Worm (Caenorhabditis elegans): Measurements from ENCODE around the gene B0238.12.

B0238.12 gene

DNA sequence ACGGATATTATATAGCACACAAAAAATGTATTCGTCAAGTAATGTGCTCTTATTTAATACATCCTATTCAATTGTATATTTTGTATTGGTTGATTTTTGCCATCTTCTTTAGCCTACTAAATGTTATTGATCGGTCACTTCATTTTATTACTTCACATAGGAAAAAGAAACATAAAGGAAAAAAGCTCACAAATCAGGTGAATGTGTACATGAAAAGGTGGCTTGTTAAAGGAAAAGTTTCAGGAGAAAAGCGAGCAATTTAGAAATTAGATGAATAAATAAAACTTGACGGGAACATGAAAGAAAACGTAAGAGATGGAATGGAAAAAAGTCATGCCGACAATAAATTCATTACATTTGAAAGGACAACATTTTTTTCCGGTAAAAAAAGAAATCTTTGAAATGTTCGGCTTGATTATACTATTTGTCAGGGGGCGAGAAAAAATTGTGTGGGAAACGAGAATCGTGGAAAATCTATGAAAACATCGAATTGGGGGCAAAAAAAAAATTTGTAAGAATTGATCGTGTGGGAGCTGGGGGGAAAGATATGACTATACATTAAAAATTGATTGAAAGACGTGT, 9.9 kb downstream of the B0238.12 start (continued):
- TF ChIP-seq lin-26 (GFP tag; IDR thresholded peaks at IDR 0.05) (no peak), Y53F4B.3 (GFP tag; IDR thresholded peaks at IDR 0.05) (no peak), aptf-2 (GFP tag; conservative IDR thresholded peaks at IDR 0.05) (no peak), snpc-1.3 (tag; optimal IDR thresholded peaks at IDR 0.05; ENCODE audit: insufficient read depth) (peak; percentile 54), die-1 (tag; optimal IDR thresholded peaks at IDR 0.05) (peak; percentile 38), lsy-27 (tag; optimal IDR thresholded peaks at IDR 0.05; ENCODE audit: borderline replicate concordance, insufficient read depth) (no peak), athp-1 (tag; optimal IDR thresholded peaks at IDR 0.05) (peak; percentile 52), unc-62 (GFP tag; optimal IDR thresholded peaks at IDR 0.05) (no peak), pbrm-1 (GFP tag; IDR thresholded peaks at IDR 0.05) (no peak), madf-6 (GFP tag; IDR thresholded peaks at IDR 0.05) (peak; percentile 58), F39B2.1 (GFP tag; IDR thresholded peaks at IDR 0.05) (no peak), ceh-40 (GFP tag; IDR thresholded peaks at IDR 0.05) (no peak), F57C9.4 (tag; optimal IDR thresholded peaks at IDR 0.05) (no peak), cebp-1 (GFP tag; IDR thresholded peaks at IDR 0.05) (no peak), cebp-1 (tag; optimal IDR thresholded peaks at IDR 0.05) (peak; percentile 58), ceh-58 (GFP tag; IDR thresholded peaks at IDR 0.05) (no peak), snpc-4 (GFP tag; optimal IDR thresholded peaks at IDR 0.05) (no peak), snpc-4 (tag; optimal IDR thresholded peaks at IDR 0.05) (no peak), ceh-91 (GFP tag; IDR thresholded peaks at IDR 0.05) (no peak), hlh-26 (GFP tag; conservative IDR thresholded peaks at IDR 0.05) (no peak), cebp-2 (GFP tag; IDR thresholded peaks at IDR 0.05) (no peak), T07F8.4 (tag; optimal IDR thresholded peaks at IDR 0.05) (no peak), F52B5.7 (tag; optimal IDR thresholded peaks at IDR 0.05) (peak; percentile 41), dox-1 (GFP tag; IDR thresholded peaks at IDR 0.05) (no peak), egl-44 (GFP tag; IDR thresholded peaks at IDR 0.05) (no peak), mel-28 (tag; optimal IDR thresholded peaks at IDR 0.05; ENCODE audit: borderline replicate concordance) (no peak), hlh-12 (tag; optimal IDR thresholded peaks at IDR 0.05) (no peak), nfya-2 (GFP tag; IDR thresholded peaks at IDR 0.05) (no peak), madf-3 (GFP tag; IDR thresholded peaks at IDR 0.05) (no peak), F33H1.4 (GFP tag; IDR thresholded peaks at IDR 0.05) (peak; percentile 26), Y56A3A.18 (GFP tag; IDR thresholded peaks at IDR 0.05) (0 out of 2 replicates have a peak, but pooled peaks have one; percentile 12), bed-1 (GFP tag; IDR thresholded peaks at IDR 0.05) (no peak), lin-35 (GFP tag; optimal IDR thresholded peaks at IDR 0.05) (peak in 1 of 3 experiments; percentile 64), ztf-22 (GFP tag; optimal IDR thresholded peaks at IDR 0.05) (no peak), sdz-38 (tag; optimal IDR thresholded peaks at IDR 0.05) (no peak), nfyb-1 (GFP tag; IDR thresholded peaks at IDR 0.05) (no peak), ekl-4 (GFP tag; IDR thresholded peaks at IDR 0.05) (peak; percentile 60; the same call in 1 of the 2 replicates), ztf-25 (GFP tag; IDR thresholded peaks at IDR 0.05) (no peak), nhr-80 (tag; optimal IDR thresholded peaks at IDR 0.05) (no peak), rpc-1 (optimal IDR thresholded peaks at IDR 0.05) (no peak), rpc-1 (tag; optimal IDR thresholded peaks at IDR 0.05) (no peak), Y79H2A.3 (GFP tag; conservative IDR thresholded peaks at IDR 0.05) (no peak), fkh-3 (tag; optimal IDR thresholded peaks at IDR 0.05) (peak; percentile 46), F22D6.2 (tag; optimal IDR thresholded peaks at IDR 0.05) (no peak), efl-1 (GFP tag; optimal IDR thresholded peaks at IDR 0.05) (no peak), F10E7.11 (tag; optimal IDR thresholded peaks at IDR 0.05) (no peak), C17E4.6 (GFP tag; IDR thresholded peaks at IDR 0.05) (no peak), unc-130 (GFP tag; optimal IDR thresholded peaks at IDR 0.05) (no peak), mxl-1 (tag; optimal IDR thresholded peaks at IDR 0.05) (no peak), dpff-1 (tag; optimal IDR thresholded peaks at IDR 0.05) (no peak)
